Worm (Caenorhabditis elegans) whole organism, dauer: ENCODE results near the gene apy-1.

Experiments used
- unc-62 ChIP-seq: sonication (generic microtip); optimal IDR thresholded peaks from 2 replicates; lab custom pipeline; 2017; ENCODE audit warnings: missing biosample characterization, missing genetic modification reagents, missing genetic modification characterization

apy-1 gene

ce11 chrX:7536869-7537268, 32.7 kb downstream of the apy-1 start:
- no peak for TF ChIP-seq unc-62 (GFP tag; lab: Kevin White, UChicago)

- TF ChIP-seq unc-62 (GFP tag; lab: Kevin White, UChicago), result no peak
Observed at ce11 chrX:7534454-7534853, 35.1 kb downstream of the apy-1 start.

- TF ChIP-seq unc-62 (GFP tag; lab: Kevin White, UChicago), result no peak
Observed at ce11 chrX:7532632-7533031, 36.9 kb downstream of the apy-1 start, which contains the start of gene ceh-14. ceh-14 (minus strand) TSS chrX:7532732.

ce11 chrX:7525271-7525670, 44.3 kb downstream of the apy-1 start, which contains the start of gene F46C8.3:
F46C8.3 (plus strand) TSS chrX:7525571.
- no peak for TF ChIP-seq unc-62 (GFP tag; lab: Kevin White, UChicago)

ce11 chrX:7523799-7524198, 45.7 kb downstream of the apy-1 start:
- no peak for TF ChIP-seq unc-62 (GFP tag; lab: Kevin White, UChicago)

ce11 chrX:7522595-7522994, 46.9 kb downstream of the apy-1 start:
- no peak for TF ChIP-seq unc-62 (GFP tag; lab: Kevin White, UChicago)

ce11 chrX:7519569-7519968, 50.0 kb downstream of the apy-1 start, which contains the start of gene chts-1:
chts-1 (minus strand) TSS chrX:7519669.
- TF ChIP-seq unc-62 (GFP tag; lab: Kevin White, UChicago), result no peak
